Worm (Caenorhabditis elegans) whole organism, young adult: Measurements from ENCODE around the gene pqn-32.
"Not testable (repeated sequence)": the region's sequence is repeated elsewhere in the genome, so short reads cannot be mapped to it uniquely, and the experiment has no call there.

Source experiments
- B0336.3 ChIP-seq: fragments of 200-800 bp; sonication (Bioruptor generic); IDR thresholded peaks from 2 replicates; pipeline ENCODE4 v1.3.6; 2022; ENCODE audit warnings: missing genetic modification characterization, missing compliant biosample characterization
- F22D6.2 ChIP-seq: sonication (generic microtip); optimal IDR thresholded peaks from 2 replicates; lab custom pipeline; 2016; ENCODE audit warnings: mild to moderate bottlenecking, missing genetic modification characterization, missing compliant biosample characterization
- Y67H2A.10 ChIP-seq: fragments of 200-800 bp; sonication (Bioruptor generic); conservative IDR thresholded peaks from 2 replicates; pipeline ENCODE4 v1.3.6; 2022; ENCODE audit warnings: missing genetic modification reagents, missing genetic modification characterization, missing compliant biosample characterization
- aptf-2 ChIP-seq: fragments of 200-800 bp; sonication (Bioruptor generic); conservative IDR thresholded peaks from 2 replicates; pipeline ENCODE4 v1.3.6; 2022; ENCODE audit warnings: missing genetic modification reagents, missing genetic modification characterization, missing compliant biosample characterization
- atf-7 ChIP-seq: sonication (generic microtip); optimal IDR thresholded peaks from 2 replicates; lab custom pipeline; 2017; ENCODE audit warnings: mild to moderate bottlenecking, missing genetic modification characterization, missing compliant biosample characterization
- attf-3 ChIP-seq: fragments of 200-800 bp; sonication (Bioruptor generic); conservative IDR thresholded peaks from 2 replicates; pipeline ENCODE4 v1.3.6; 2022; ENCODE audit warnings: missing genetic modification reagents, missing genetic modification characterization, missing compliant biosample characterization
- attf-5 ChIP-seq: fragments of 200-800 bp; sonication (Bioruptor generic); optimal IDR thresholded peaks from 2 replicates; lab custom pipeline; 2018; ENCODE audit warnings: mild to moderate bottlenecking, missing genetic modification characterization, missing compliant biosample characterization
- cebp-1 ChIP-seq, 2 experiments: fragments of 200-800 bp in 1 of 2; sonication (Bioruptor generic) in 1 of 2; sonication (generic microtip) in 1 of 2; IDR thresholded peaks in 1 of 2; optimal IDR thresholded peaks in 1 of 2; 2 replicates each; pipeline versions ENCODE4 v1.3.6 to Lab custom; 2017 to 2022; ENCODE audit warnings: missing compliant biosample characterization in 2 of 2, missing genetic modification characterization in 2 of 2, mild to moderate bottlenecking in 1 of 2, missing genetic modification reagents in 1 of 2, moderate library complexity in 1 of 2
- ceh-58 ChIP-seq: fragments of 200-800 bp; sonication (Bioruptor generic); IDR thresholded peaks from 2 replicates; pipeline ENCODE4 v1.3.6; 2022; ENCODE audit warnings: missing genetic modification characterization, missing compliant biosample characterization
- dox-1 ChIP-seq: fragments of 200-800 bp; sonication (Bioruptor generic); IDR thresholded peaks from 2 replicates; pipeline ENCODE4 v1.3.6; 2022; ENCODE audit warnings: missing genetic modification reagents, missing genetic modification characterization, missing compliant biosample characterization
- efl-1 ChIP-seq: fragments of 150-350 bp; optimal IDR thresholded peaks from 2 replicates; lab custom pipeline; 2014; ENCODE audit warnings: missing biosample characterization, missing genetic modification reagents, missing genetic modification characterization
- hmg-20 ChIP-seq: fragments of 200-800 bp; sonication (Bioruptor generic); IDR thresholded peaks from 2 replicates; pipeline ENCODE4 v1.3.6; 2022; ENCODE audit warnings: missing genetic modification reagents, missing genetic modification characterization, missing compliant biosample characterization
- let-607 ChIP-seq, 2 experiments: fragments of 200-800 bp in 1 of 2; sonication (Bioruptor generic) in 1 of 2; sonication (generic microtip) in 1 of 2; optimal IDR thresholded peaks; 2 replicates each; lab custom pipeline; 2016 to 2018; ENCODE audit warnings: mild to moderate bottlenecking in 2 of 2, missing compliant biosample characterization in 2 of 2, missing genetic modification characterization in 2 of 2, moderate library complexity in 2 of 2, missing genotype in 1 of 2
- lin-54 ChIP-seq: fragments of 200-800 bp; sonication (Bioruptor generic); optimal IDR thresholded peaks from 2 replicates; lab custom pipeline; 2018; ENCODE audit warnings: mild to moderate bottlenecking, missing genetic modification characterization, missing compliant biosample characterization
- madf-10 ChIP-seq: sonication (generic microtip); optimal IDR thresholded peaks from 2 replicates; lab custom pipeline; 2016; ENCODE audit warnings: mild to moderate bottlenecking, missing genetic modification characterization, missing compliant biosample characterization
- nhr-80 ChIP-seq: sonication (generic microtip); optimal IDR thresholded peaks from 2 replicates; lab custom pipeline; 2016; ENCODE audit warnings: missing genetic modification characterization, missing compliant biosample characterization
- nhr-90 ChIP-seq: sonication (generic microtip); optimal IDR thresholded peaks from 2 replicates; lab custom pipeline; 2016; ENCODE audit warnings: missing genotype, mild to moderate bottlenecking, missing genetic modification characterization, missing compliant biosample characterization
- pha-4 ChIP-seq: fragments of 150-350 bp; sonication (generic microtip); optimal IDR thresholded peaks from 2 replicates; lab custom pipeline; 2014; ENCODE audit warnings: missing biosample characterization, missing genetic modification reagents, missing genetic modification characterization
- repo-1 ChIP-seq: sonication (generic microtip); optimal IDR thresholded peaks from 2 replicates; lab custom pipeline; 2017; ENCODE audit warnings: mild to moderate bottlenecking, missing genetic modification characterization, missing compliant biosample characterization
- snpc-3.4 ChIP-seq: sonication (generic microtip); optimal IDR thresholded peaks from 2 replicates; lab custom pipeline; 2017; ENCODE audit warnings: missing genetic modification characterization, mild to moderate bottlenecking, missing compliant biosample characterization, antibody characterized with exemption, moderate library complexity, missing genotype, missing genetic modification reagents
- snpc-4 ChIP-seq, 5 experiments: fragments of 150-350 bp in 1 of 5; sonication (generic microtip) in 4 of 5; optimal IDR thresholded peaks; 2 replicates each; lab custom pipeline; 2014 to 2018; ENCODE audit warnings: missing genetic modification characterization in 5 of 5, missing biosample characterization in 3 of 5, antibody characterized with exemption in 2 of 5, mild to moderate bottlenecking in 2 of 5, missing compliant biosample characterization in 2 of 5, missing genotype in 2 of 5, moderate library complexity in 2 of 5, missing genetic modification reagents in 1 of 5
- somi-1 ChIP-seq: fragments of 200-800 bp; sonication (Bioruptor generic); optimal IDR thresholded peaks from 2 replicates; lab custom pipeline; 2018; ENCODE audit warnings: mild to moderate bottlenecking, missing genetic modification characterization, missing compliant biosample characterization
- sptf-2 ChIP-seq: fragments of 200-800 bp; sonication (Bioruptor generic); optimal IDR thresholded peaks from 2 replicates; lab custom pipeline; 2018; ENCODE audit warnings: mild to moderate bottlenecking, missing genetic modification characterization, missing compliant biosample characterization
- tbp1 ChIP-seq: fragments of 200-800 bp; sonication (Bioruptor generic); optimal IDR thresholded peaks from 2 replicates; lab custom pipeline; 2018; ENCODE audit warnings: mild to moderate bottlenecking, missing genetic modification characterization, missing compliant biosample characterization
- tlf-1 ChIP-seq: fragments of 200-800 bp; sonication (Bioruptor generic); optimal IDR thresholded peaks from 2 replicates; lab custom pipeline; 2018; ENCODE audit warnings: mild to moderate bottlenecking, missing genetic modification characterization, missing compliant biosample characterization
- unc-62 ChIP-seq: fragments of 150-350 bp; optimal IDR thresholded peaks from 2 replicates; lab custom pipeline; 2014; ENCODE audit warnings: missing biosample characterization, missing genetic modification reagents, missing genetic modification characterization
- ztf-22 ChIP-seq: fragments of 200-800 bp; sonication (Bioruptor generic); optimal IDR thresholded peaks from 2 replicates; lab custom pipeline; 2018; ENCODE audit warnings: mild to moderate bottlenecking, missing genetic modification characterization, moderate library complexity, missing compliant biosample characterization
- ztf-26 ChIP-seq: sonication (generic microtip); optimal IDR thresholded peaks from 2 replicates; lab custom pipeline; 2017; ENCODE audit warnings: missing genetic modification characterization, missing compliant biosample characterization
- ztf-28 ChIP-seq: fragments of 200-800 bp; sonication (Bioruptor generic); IDR thresholded peaks from 2 replicates; pipeline ENCODE4 v1.3.6; 2022; ENCODE audit warnings: missing genetic modification reagents, missing genetic modification characterization, missing compliant biosample characterization

pqn-32 gene

DNA sequence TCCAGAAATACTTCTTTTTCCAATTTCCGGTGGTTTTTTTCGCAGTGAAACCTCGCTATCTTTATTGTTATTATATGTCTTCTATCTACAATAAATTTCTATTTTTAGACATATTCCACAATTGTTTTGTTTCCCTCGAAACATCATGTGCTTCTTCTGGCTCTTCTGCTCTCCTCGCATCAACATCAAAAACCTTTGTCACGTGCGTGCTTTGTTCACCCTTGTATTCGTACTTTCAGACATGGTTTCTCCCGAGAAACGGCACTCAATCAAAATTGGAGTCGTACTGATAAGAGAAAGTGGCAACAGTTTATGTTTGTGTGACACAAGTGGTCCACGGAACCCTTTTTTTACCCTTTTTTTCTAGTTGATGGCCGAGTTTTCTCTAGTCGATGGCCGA lies 30.1 kb upstream of the pqn-32 start:
- peak; percentile 10; the same call in 1 of the 2 replicates for TF ChIP-seq dox-1 (GFP tag; lab: Robert Waterston, UW)
- peak in 1 of 2 experiments; percentile 46 for TF ChIP-seq let-607 (tag; optimal IDR thresholded peaks at IDR 0.05; lab: Kevin White, UChicago)
- no peak for TF ChIP-seq ceh-58
- peak; percentile 19 for TF ChIP-seq lin-54 (GFP tag; lab: Kevin White, UChicago)
- TF ChIP-seq atf-7 (tag; lab: Kevin White, UChicago): peak; percentile 63
- TF ChIP-seq aptf-2 (GFP tag; lab: Robert Waterston, UW): 0 out of 2 replicates have a peak, but pooled peaks have one; percentile 32
- TF ChIP-seq ztf-22 (GFP tag; lab: Kevin White, UChicago): peak; percentile 5
- TF ChIP-seq repo-1 (tag; lab: Kevin White, UChicago): peak; percentile 17
- TF ChIP-seq attf-5 (GFP tag; lab: Kevin White, UChicago): peak; percentile 0
- TF ChIP-seq cebp-1 (GFP tag; IDR thresholded peaks at IDR 0.05; lab: Robert Waterston, UW): no peak
- TF ChIP-seq cebp-1 (tag; optimal IDR thresholded peaks at IDR 0.05; lab: Kevin White, UChicago): peak; percentile 60
- no peak for TF ChIP-seq hmg-20 (GFP tag; lab: Robert Waterston, UW)
- no peak for TF ChIP-seq snpc-3.4
- peak; percentile 24 for TF ChIP-seq tbp1 (GFP tag; lab: Kevin White, UChicago)
- TF ChIP-seq snpc-4 (GFP tag; optimal IDR thresholded peaks at IDR 0.05; lab: Kevin White, UChicago): no peak
- TF ChIP-seq snpc-4 (tag; optimal IDR thresholded peaks at IDR 0.05; lab: Kevin White, UChicago): peak in 2 of 4 experiments; percentile 3 to 12
- peak; percentile 48 for TF ChIP-seq pha-4 (tag; lab: Kevin White, UChicago)
- no peak for TF ChIP-seq ztf-28 (GFP tag; lab: Robert Waterston, UW)
- TF ChIP-seq efl-1 (GFP tag; lab: Kevin White, UChicago): no peak
- TF ChIP-seq B0336.3 (GFP tag; lab: Robert Waterston, UW): peak; percentile 49; the same call in 1 of the 2 replicates
- peak; percentile 31 for TF ChIP-seq madf-10 (tag; lab: Kevin White, UChicago)
- TF ChIP-seq nhr-90 (tag; lab: Kevin White, UChicago): peak; percentile 17
- peak; percentile 86 for TF ChIP-seq nhr-80 (tag; lab: Kevin White, UChicago)
- peak; percentile 67 for TF ChIP-seq tlf-1 (GFP tag; lab: Kevin White, UChicago)
- TF ChIP-seq, all 124 proteins: peak for 17

DNA sequence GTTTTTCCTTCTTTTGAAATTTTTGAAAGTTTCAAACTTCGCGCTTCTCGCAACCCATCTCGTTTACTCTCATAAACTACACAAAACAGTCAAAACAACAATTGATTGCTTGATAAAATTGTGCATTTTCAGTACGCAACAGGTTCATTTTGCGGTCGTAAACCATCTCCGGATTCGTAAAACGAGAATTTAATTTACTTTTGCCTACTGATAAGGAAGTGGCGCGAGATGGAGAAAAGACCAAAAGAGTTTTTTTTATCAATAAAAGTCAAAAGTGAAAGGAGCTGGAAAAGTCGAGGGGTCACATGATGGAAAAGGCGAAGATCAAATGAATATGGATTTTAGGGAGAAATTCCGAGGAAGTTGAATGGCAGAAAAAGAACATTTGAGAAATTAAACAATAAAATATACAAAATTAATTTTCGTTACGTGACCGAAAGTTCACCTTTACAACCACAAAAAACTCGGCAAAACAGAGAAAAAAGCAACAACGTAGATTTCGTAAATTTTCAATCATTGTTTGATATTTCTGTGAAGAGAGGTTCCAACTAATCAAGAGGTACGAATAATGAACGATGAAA lies 28.9 kb upstream of the pqn-32 start, which contains the start of gene F42G4.6:
TSS of gene F42G4.6 (plus strand) at position 531 of the 581 bp plus-strand sequence.
- TF ChIP-seq nhr-80 (tag; lab: Kevin White, UChicago): peak; percentile 65
- no peak for TF ChIP-seq sptf-2 (GFP tag; lab: Kevin White, UChicago)
- TF ChIP-seq unc-62 (GFP tag; lab: Kevin White, UChicago): peak; percentile 16

- TF ChIP-seq Y67H2A.10; ztf-26 (tag; lab: Kevin White, UChicago); somi-1 (GFP tag; lab: Kevin White, UChicago): not testable (repeated sequence)
These were observed 27.2 kb upstream of the pqn-32 start, which contains the start of gene Y81G3A.2 for ce11 chrII:13080607-13081006. TSS of gene Y81G3A.2 (plus strand) at chrII:13080907.

- not testable (repeated sequence) for TF ChIP-seq ztf-26 (tag; lab: Kevin White, UChicago); F22D6.2 (tag; lab: Kevin White, UChicago); attf-3 (GFP tag; lab: Robert Waterston, UW)
- TF ChIP-seq, all 124 proteins: peak for 0; not testable (repeated sequence) for 124
These were observed 25.4 kb upstream of the pqn-32 start, which contains the start of gene Y81G3A.6 for ce11 chrII:13082403-13082802. TSS of gene Y81G3A.6 (minus strand) at chrII:13082503.
